Fruit fly (Drosophila melanogaster): ENCODE results near the gene CG4022.

Gene CG4022

DNA sequence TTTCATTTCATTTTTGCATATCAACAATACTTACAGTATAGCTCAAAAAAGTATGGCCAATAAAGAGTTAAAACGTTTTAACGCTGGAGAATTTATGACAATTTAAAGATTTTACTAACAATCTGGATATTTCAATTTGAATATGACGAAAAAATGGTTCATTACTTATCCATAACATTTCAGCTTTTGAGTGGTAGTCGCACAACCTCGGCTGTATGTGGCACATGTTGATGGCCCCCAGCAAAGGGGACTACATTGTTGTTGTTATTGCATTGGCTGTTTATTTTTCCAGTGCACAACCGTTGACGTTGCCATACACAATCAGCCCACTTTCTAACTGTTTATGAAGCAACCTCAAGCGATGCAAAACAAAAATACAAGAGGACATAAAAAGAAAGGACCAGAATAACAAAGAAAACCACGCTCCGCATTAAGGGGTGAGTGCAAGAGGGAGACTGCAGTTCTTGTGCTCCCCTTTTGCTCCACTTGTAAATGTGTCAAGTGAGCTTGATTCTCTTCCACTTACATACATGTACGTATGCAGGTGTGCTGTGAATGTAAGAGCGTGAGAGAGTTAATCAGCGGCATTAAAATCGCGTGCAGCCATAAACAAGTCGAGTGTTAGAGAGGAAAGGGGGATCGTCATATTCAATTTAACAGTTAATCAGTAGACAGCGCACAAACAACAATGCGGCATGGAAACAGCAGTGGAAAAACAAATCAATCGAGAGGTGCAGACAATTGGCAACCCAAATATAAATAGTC, 9.6 kb upstream of the CG4022 start:
- peak; percentile 98 for TF ChIP-seq CG8119 (GFP tag; IDR thresholded peaks at IDR 0.05)
- peak; percentile 93 for TF ChIP-seq Gug (GFP tag; IDR thresholded peaks at IDR 0.05)
- TF ChIP-seq Lpt (GFP tag; optimal IDR thresholded peaks at IDR 0.05), result peak; percentile 84
- TF ChIP-seq fd59A (GFP tag; optimal IDR thresholded peaks at IDR 0.05), result peak; percentile 95
- peak; percentile 98 for TF ChIP-seq lz (GFP tag; optimal IDR thresholded peaks at IDR 0.05)
- TF ChIP-seq ss (GFP tag; optimal IDR thresholded peaks at IDR 0.05), result peak; percentile 93 to 96
- peak; percentile 89 for TF ChIP-seq dac (GFP tag; optimal IDR thresholded peaks at IDR 0.05)
- peak; percentile 96 for TF ChIP-seq achi (GFP tag; optimal IDR thresholded peaks at IDR 0.05)
- TF ChIP-seq pdm3 (GFP tag; optimal IDR thresholded peaks at IDR 0.05), result peak; percentile 97
- peak; percentile 94 for TF ChIP-seq CG6276 (GFP tag; optimal IDR thresholded peaks at IDR 0.05)
- TF ChIP-seq Met (GFP tag; optimal IDR thresholded peaks at IDR 0.05), result peak; percentile 98
- TF ChIP-seq CG6792 (GFP tag; optimal IDR thresholded peaks at IDR 0.05), result peak; percentile 98
- TF ChIP-seq spab (GFP tag; optimal IDR thresholded peaks at IDR 0.05), result peak; percentile 93
- TF ChIP-seq OdsH (GFP tag; optimal IDR thresholded peaks at IDR 0.05), result peak; percentile 95
- peak; percentile 98 for TF ChIP-seq topi (GFP tag; optimal IDR thresholded peaks at IDR 0.05)
- TF ChIP-seq Smox (GFP tag; optimal IDR thresholded peaks at IDR 0.05), result peak; percentile 98
- TF ChIP-seq fkh (GFP tag; optimal IDR thresholded peaks at IDR 0.05), result no peak
- peak; percentile 92 for TF ChIP-seq Sox15 (GFP tag; optimal IDR thresholded peaks at IDR 0.05)
- TF ChIP-seq fd85E (GFP tag; optimal IDR thresholded peaks at IDR 0.05), result peak; percentile 87
- peak; percentile 99 for TF ChIP-seq esn (GFP tag; optimal IDR thresholded peaks at IDR 0.05)
- peak; percentile 94 for TF ChIP-seq CG10631 (GFP tag; optimal IDR thresholded peaks at IDR 0.05)
- TF ChIP-seq Eip75B (GFP tag; optimal IDR thresholded peaks at IDR 0.05), result peak; percentile 99
- TF ChIP-seq CG11294 (GFP tag; IDR thresholded peaks at IDR 0.05), result peak; percentile 88
- TF ChIP-seq CG11762 (GFP tag; optimal IDR thresholded peaks at IDR 0.05; ENCODE audit: insufficient read depth), result peak; percentile 95
- TF ChIP-seq dsx (GFP tag; optimal IDR thresholded peaks at IDR 0.05; ENCODE audit: poor library complexity, severe bottlenecking), result peak; percentile 100
- peak; percentile 99 for TF ChIP-seq Eip78C (GFP tag)
- TF ChIP-seq CG32006 (GFP tag; optimal IDR thresholded peaks at IDR 0.05), result peak; percentile 95
- peak; percentile 97 for TF ChIP-seq CG6163 (GFP tag; IDR thresholded peaks at IDR 0.05)
- peak; percentile 95 for TF ChIP-seq Ets21C (GFP tag; optimal IDR thresholded peaks at IDR 0.05)
- peak; percentile 96 for TF ChIP-seq CG6854 (GFP tag; optimal IDR thresholded peaks at IDR 0.05)
- peak; percentile 94 for TF ChIP-seq CG16779 (tag; optimal IDR thresholded peaks at IDR 0.05)
- peak; percentile 96 for TF ChIP-seq CG7368 (GFP tag; optimal IDR thresholded peaks at IDR 0.05)
- peak; percentile 95 for TF ChIP-seq CG1621 (tag; optimal IDR thresholded peaks at IDR 0.05)
- peak; percentile 93 for TF ChIP-seq CG6808 (GFP tag; optimal IDR thresholded peaks at IDR 0.05)
- TF ChIP-seq acj6 (GFP tag; optimal IDR thresholded peaks at IDR 0.05), result peak; percentile 96
- TF ChIP-seq Sox102F (GFP tag; optimal IDR thresholded peaks at IDR 0.05), result peak; percentile 98
- TF ChIP-seq svp (GFP tag), result peak; percentile 99
- TF ChIP-seq CG8632 (GFP tag; optimal IDR thresholded peaks at IDR 0.05), result peak; percentile 97
- peak; percentile 97 for TF ChIP-seq Ets96B (tag; optimal IDR thresholded peaks at IDR 0.05)
- TF ChIP-seq CG3919 (GFP tag; optimal IDR thresholded peaks at IDR 0.05), result peak; percentile 96
- TF ChIP-seq net (GFP tag; optimal IDR thresholded peaks at IDR 0.05), result peak; percentile 97
- peak; percentile 95 for TF ChIP-seq Hr4 (GFP tag; optimal IDR thresholded peaks at IDR 0.05)
- peak; percentile 97 for TF ChIP-seq CG31627 (GFP tag; optimal IDR thresholded peaks at IDR 0.05)
- TF ChIP-seq eg (GFP tag; IDR thresholded peaks at IDR 0.05), result peak; percentile 98
- peak; percentile 94 for TF ChIP-seq CG3032 (tag; optimal IDR thresholded peaks at IDR 0.05)
- peak; percentile 95 for TF ChIP-seq CG11902 (GFP tag; optimal IDR thresholded peaks at IDR 0.05)
- peak; percentile 94 for TF ChIP-seq CG9139 (GFP tag; optimal IDR thresholded peaks at IDR 0.05)
- peak; percentile 98 for TF ChIP-seq Sox14 (GFP tag; optimal IDR thresholded peaks at IDR 0.05)
- TF ChIP-seq CG4318 (GFP tag; optimal IDR thresholded peaks at IDR 0.05), result peak; percentile 88
- TF ChIP-seq CG15336 (GFP tag; IDR thresholded peaks at IDR 0.05), result peak; percentile 98
- peak; percentile 88 for TF ChIP-seq Eip93F (GFP tag; optimal IDR thresholded peaks at IDR 0.05)
